Worm (Caenorhabditis elegans): Measurements from ENCODE around the gene ribo-1.

ribo-1 gene

DNA sequence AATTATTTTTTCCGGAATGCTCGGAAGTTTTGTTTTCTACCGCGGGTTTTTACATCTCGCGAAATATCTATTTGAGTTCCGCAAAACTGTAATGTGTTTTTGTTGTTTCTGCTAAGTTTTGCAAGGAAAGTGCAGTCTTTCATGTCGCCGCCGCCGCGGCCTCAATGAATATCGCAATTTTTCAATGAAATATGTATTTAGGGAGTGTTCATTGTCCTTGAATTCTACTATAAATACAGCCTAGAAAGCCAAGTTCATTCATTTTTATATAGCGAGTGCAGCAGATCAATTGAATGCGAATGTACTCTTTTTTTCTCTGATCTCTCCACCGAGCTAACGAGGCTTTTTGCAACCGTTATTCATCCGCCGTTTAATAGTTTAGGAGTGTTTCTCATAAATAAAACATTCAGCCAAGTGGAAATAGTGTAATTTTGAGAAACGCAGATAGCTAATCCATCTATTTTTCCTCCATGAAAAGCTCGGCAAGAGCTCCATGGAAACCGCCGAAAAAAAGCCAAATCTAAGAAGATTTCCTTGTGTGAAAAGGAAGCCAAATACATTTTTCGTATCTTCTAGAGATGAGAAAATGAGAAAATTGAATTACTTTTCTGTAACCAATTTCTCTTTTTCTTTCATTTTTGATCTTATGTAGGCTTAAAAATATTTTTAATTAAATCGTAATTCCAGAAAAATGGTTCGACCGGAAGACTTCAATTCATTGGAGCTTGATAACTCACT is 2.5 kb downstream of the ribo-1 start, which contains the start of gene T22D1.3 (continued):
- TF ChIP-seq gei-17 (GFP tag; optimal IDR thresholded peaks at IDR 0.05): no peak
- no peak for TF ChIP-seq attf-3 (GFP tag; conservative IDR thresholded peaks at IDR 0.05)
- no peak for TF ChIP-seq Y56A3A.18 (GFP tag; IDR thresholded peaks at IDR 0.05)
- no peak for TF ChIP-seq Y53F4B.3 (GFP tag; IDR thresholded peaks at IDR 0.05)
- peak; percentile 56 for TF ChIP-seq zim-3 (tag; optimal IDR thresholded peaks at IDR 0.05)
- TF ChIP-seq nhr-179 (tag; optimal IDR thresholded peaks at IDR 0.05): no peak
- TF ChIP-seq ztf-3 (GFP tag; optimal IDR thresholded peaks at IDR 0.05): no peak
- TF ChIP-seq nfya-1 (tag; optimal IDR thresholded peaks at IDR 0.05; ENCODE audit: borderline replicate concordance, insufficient read depth): no peak
- no peak for TF ChIP-seq ceh-100 (GFP tag; IDR thresholded peaks at IDR 0.05)
- TF ChIP-seq tbx-9 (tag; optimal IDR thresholded peaks at IDR 0.05; ENCODE audit: borderline replicate concordance): no peak
- no peak for TF ChIP-seq nhr-80 (tag; optimal IDR thresholded peaks at IDR 0.05)
- no peak for TF ChIP-seq madf-10 (tag; optimal IDR thresholded peaks at IDR 0.05)
- no peak for TF ChIP-seq C06A6.2 (GFP tag; conservative IDR thresholded peaks at IDR 0.05)
- TF ChIP-seq fkh-3 (tag; optimal IDR thresholded peaks at IDR 0.05): peak; percentile 37
- TF ChIP-seq F22D6.2 (tag; optimal IDR thresholded peaks at IDR 0.05): no peak
- TF ChIP-seq atf-7 (tag; optimal IDR thresholded peaks at IDR 0.05): no peak
- no peak for TF ChIP-seq madf-3 (GFP tag; IDR thresholded peaks at IDR 0.05)
- TF ChIP-seq ekl-4 (GFP tag; IDR thresholded peaks at IDR 0.05): peak; percentile 71
- TF ChIP-seq attf-6 (GFP tag; IDR thresholded peaks at IDR 0.05): no peak
- peak; percentile 46; the same call in 1 of the 2 replicates for TF ChIP-seq B0336.3 (GFP tag; IDR thresholded peaks at IDR 0.05)
- TF ChIP-seq Y95B8A.8 (GFP tag; IDR thresholded peaks at IDR 0.05): no peak
- no peak for TF ChIP-seq ZK185.1 (tag; optimal IDR thresholded peaks at IDR 0.05; ENCODE audit: poor library complexity, severe bottlenecking)
- no peak for TF ChIP-seq lsy-27 (tag; optimal IDR thresholded peaks at IDR 0.05; ENCODE audit: borderline replicate concordance, insufficient read depth)
- no peak for TF ChIP-seq ceh-40 (GFP tag; IDR thresholded peaks at IDR 0.05)
- no peak for TF ChIP-seq hlh-26 (GFP tag; conservative IDR thresholded peaks at IDR 0.05)
- no peak for TF ChIP-seq let-526 (GFP tag; IDR thresholded peaks at IDR 0.05)
- no peak for TF ChIP-seq snpc-4 (GFP tag; optimal IDR thresholded peaks at IDR 0.05)
- TF ChIP-seq snpc-4 (tag; optimal IDR thresholded peaks at IDR 0.05): peak in 1 of 4 experiments; percentile 50
- TF ChIP-seq snpc-3.4 (tag; optimal IDR thresholded peaks at IDR 0.05): peak; percentile 9
- TF ChIP-seq ztf-25 (GFP tag; IDR thresholded peaks at IDR 0.05): no peak
- TF ChIP-seq nfya-2 (GFP tag; IDR thresholded peaks at IDR 0.05): no peak

DNA sequence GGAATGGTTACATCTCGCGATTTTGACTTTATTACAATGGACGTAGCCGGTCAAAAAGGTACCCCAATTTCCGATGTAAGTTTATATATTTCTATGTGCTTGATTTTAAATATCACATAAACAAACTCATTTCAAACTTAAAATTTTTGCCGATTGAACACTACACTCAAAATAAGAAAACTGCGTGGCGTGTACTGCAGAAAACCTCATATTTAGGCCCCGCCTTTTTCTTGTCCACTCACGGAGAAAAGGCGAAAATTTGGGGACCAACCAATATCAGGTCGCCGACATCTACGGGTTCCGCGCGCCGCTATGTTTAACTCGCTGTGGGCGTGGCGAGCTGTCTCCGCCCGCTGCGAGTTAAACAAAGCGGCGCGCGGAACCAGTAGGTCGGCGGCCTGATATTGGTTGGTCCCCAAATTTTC is 3.7 kb downstream of the ribo-1 start:
- TF ChIP-seq hmg-1.2 (GFP tag; IDR thresholded peaks at IDR 0.05) (peak; percentile 89), dox-1 (GFP tag; IDR thresholded peaks at IDR 0.05) (peak; percentile 64), attf-6 (GFP tag; IDR thresholded peaks at IDR 0.05) (peak; percentile 77), F49E8.2 (tag; optimal IDR thresholded peaks at IDR 0.05; ENCODE audit: insufficient read depth) (peak; percentile 2), D2030.7 (GFP tag; IDR thresholded peaks at IDR 0.05) (peak; percentile 76), C17E4.6 (GFP tag; IDR thresholded peaks at IDR 0.05) (peak; percentile 40; the same call in 1 of the 2 replicates), Y53G8AR.9 (GFP tag; conservative IDR thresholded peaks at IDR 0.05) (peak; percentile 58; the same call in 1 of the 2 replicates), snpc-4 (GFP tag; optimal IDR thresholded peaks at IDR 0.05) (peak; percentile 86), snpc-4 (tag; optimal IDR thresholded peaks at IDR 0.05) (peak in 3 of 4 experiments; percentile 91 to 94 (median 94)), F33H1.4 (GFP tag; IDR thresholded peaks at IDR 0.05) (peak; percentile 58), madf-6 (GFP tag; IDR thresholded peaks at IDR 0.05) (peak; percentile 71), Y95B8A.8 (GFP tag; IDR thresholded peaks at IDR 0.05) (0 out of 2 replicates have a peak, but pooled peaks have one; percentile 28), ceh-100 (GFP tag; IDR thresholded peaks at IDR 0.05) (peak; percentile 59; the same call in 1 of the 2 replicates), madf-8 (GFP tag; conservative IDR thresholded peaks at IDR 0.05) (0 out of 2 replicates have a peak, but pooled peaks have one; percentile 15), ekl-4 (GFP tag; IDR thresholded peaks at IDR 0.05) (peak; percentile 63), pbrm-1 (GFP tag; IDR thresholded peaks at IDR 0.05) (peak; percentile 80), mcd-1 (GFP tag; IDR thresholded peaks at IDR 0.05) (peak; percentile 57), lin-26 (GFP tag; IDR thresholded peaks at IDR 0.05) (0 out of 2 replicates have a peak, but pooled peaks have one; percentile 16), snpc-3.4 (tag; optimal IDR thresholded peaks at IDR 0.05) (peak; percentile 33), ztf-18 (tag; optimal IDR thresholded peaks at IDR 0.05) (peak; percentile 20), egrh-3 (GFP tag; IDR thresholded peaks at IDR 0.05) (0 out of 2 replicates have a peak, but pooled peaks have one; percentile 28)
